Fruit fly (Drosophila melanogaster) whole organism, wandering third instar larva: ENCODE measurements around the gene CG42460.

Source experiments
- Abd-B ChIP-seq: fragments of >200 bp; optimal IDR thresholded peaks from 2 replicates; lab custom pipeline; 2017; ENCODE audit warnings: missing biosample characterization, missing genetic modification characterization
- CG32264 ChIP-seq: fragments of 200-800 bp; sonication (Bioruptor generic); optimal IDR thresholded peaks from 2 replicates; lab custom pipeline; 2016; ENCODE audit warnings: missing biosample characterization, missing genetic modification characterization
- CG9705 ChIP-seq: fragments of 200-800 bp; sonication (Bioruptor generic); optimal IDR thresholded peaks from 2 replicates; lab custom pipeline; 2018; ENCODE audit warnings: missing biosample characterization, mild to moderate bottlenecking, missing genetic modification characterization
- CrebA ChIP-seq: fragments of 200-800 bp; sonication (Bioruptor generic); optimal IDR thresholded peaks from 2 replicates; lab custom pipeline; 2016; ENCODE audit warnings: missing biosample characterization, mild to moderate bottlenecking, missing genetic modification characterization, borderline replicate concordance
- Dfd ChIP-seq: fragments of >200 bp; optimal IDR thresholded peaks from 2 replicates; lab custom pipeline; 2017; ENCODE audit warnings: missing biosample characterization, missing genetic modification characterization
- Dif ChIP-seq: fragments of 200-275, 200-300 bp; sonication (Bioruptor generic); optimal IDR thresholded peaks from 2 replicates; lab custom pipeline; 2018; ENCODE audit warnings: missing biosample characterization, missing genetic modification characterization; ENCODE audit not compliant: partially characterized antibody
- GATAd ChIP-seq: sonication (Bioruptor generic); optimal IDR thresholded peaks from 2 replicates; lab custom pipeline; 2016; ENCODE audit warnings: missing biosample characterization, missing genetic modification characterization
- HLH106 ChIP-seq: fragments of 200-800 bp; optimal IDR thresholded peaks from 3 replicates; lab custom pipeline; 2019; ENCODE audit warnings: missing biosample characterization, mild to moderate bottlenecking, missing genetic modification characterization, moderate library complexity
- Hnf4 ChIP-seq: fragments of 200-800 bp; sonication (Bioruptor generic); optimal IDR thresholded peaks from 2 replicates; lab custom pipeline; 2016; ENCODE audit warnings: missing biosample characterization, mild to moderate bottlenecking, missing genetic modification characterization
- Hr78 ChIP-seq: fragments of >200 bp; optimal IDR thresholded peaks from 2 replicates; lab custom pipeline; 2017; ENCODE audit warnings: missing biosample characterization, missing genetic modification characterization
- Hr83 ChIP-seq: fragments of 200-300 bp; sonication (Bioruptor generic); optimal IDR thresholded peaks from 2 replicates; lab custom pipeline; 2016; ENCODE audit warnings: missing biosample characterization, mild to moderate bottlenecking, missing genetic modification characterization, moderate library complexity; ENCODE audit not compliant: poor library complexity, severe bottlenecking
- Jra ChIP-seq: sonication (Bioruptor generic); optimal IDR thresholded peaks from 2 replicates; lab custom pipeline; 2016; ENCODE audit warnings: missing biosample characterization, missing genetic modification characterization
- Mio ChIP-seq: sonication (Bioruptor generic); optimal IDR thresholded peaks from 2 replicates; lab custom pipeline; 2016; ENCODE audit warnings: missing biosample characterization, missing genetic modification characterization
- Myc ChIP-seq: fragments of >200 bp; optimal IDR thresholded peaks from 2 replicates; lab custom pipeline; 2017
- N ChIP-seq: fragments of >200 bp; optimal IDR thresholded peaks from 2 replicates; lab custom pipeline; 2018; ENCODE audit warnings: missing biosample characterization, missing external identifiers, missing genetic modification characterization
- OdsH ChIP-seq: fragments of 200-800 bp; sonication (Bioruptor generic); optimal IDR thresholded peaks from 2 replicates; lab custom pipeline; 2016; ENCODE audit warnings: missing biosample characterization, mild to moderate bottlenecking, missing genetic modification characterization
- Rel ChIP-seq, 2 experiments: fragments of 200-800 bp; sonication (Bioruptor generic) in 1 of 2; optimal IDR thresholded peaks; 2 replicates in 1 of 2; 3 replicates in 1 of 2; lab custom pipeline; 2016 to 2019; ENCODE audit warnings: mild to moderate bottlenecking in 2 of 2, missing biosample characterization in 2 of 2, missing genetic modification characterization in 2 of 2, moderate library complexity in 1 of 2
- Sp1 ChIP-seq: fragments of 200-800 bp; sonication (Bioruptor generic); optimal IDR thresholded peaks from 3 replicates; lab custom pipeline; 2019; ENCODE audit warnings: missing biosample characterization, mild to moderate bottlenecking, missing genetic modification characterization, moderate library complexity
- Vsx2 ChIP-seq: fragments of 200-300, 225-300 bp; sonication (Bioruptor generic); optimal IDR thresholded peaks from 2 replicates; lab custom pipeline; 2018; ENCODE audit warnings: missing biosample characterization, missing genetic modification characterization; ENCODE audit not compliant: partially characterized antibody
- br ChIP-seq: fragments of 200-800 bp; sonication (Bioruptor generic); optimal IDR thresholded peaks from 2 replicates; lab custom pipeline; 2016; ENCODE audit warnings: missing biosample characterization, missing genetic modification characterization
- brk ChIP-seq: fragments of 200-800 bp; sonication (Bioruptor generic); optimal IDR thresholded peaks from 2 replicates; lab custom pipeline; 2016; ENCODE audit warnings: missing biosample characterization, mild to moderate bottlenecking, missing genetic modification characterization
- dl ChIP-seq, 2 experiments: fragments of 175-275, 200-275 bp in 1 of 2; fragments of 200-275 bp in 1 of 2; sonication (Bioruptor generic); optimal IDR thresholded peaks; lab custom pipeline; 2018; ENCODE audit warnings: mild to moderate bottlenecking in 2 of 2, missing biosample characterization in 2 of 2, missing genetic modification characterization in 2 of 2, moderate library complexity in 2 of 2; ENCODE audit not compliant: partially characterized antibody in 2 of 2, insufficient read depth in 1 of 2
- dmrt93B ChIP-seq: fragments of 200-800 bp; sonication (Bioruptor generic); optimal IDR thresholded peaks from 2 replicates; lab custom pipeline; 2018; ENCODE audit warnings: missing biosample characterization, mild to moderate bottlenecking, missing genetic modification characterization
- dsf ChIP-seq: sonication (Bioruptor generic); optimal IDR thresholded peaks from 2 replicates; lab custom pipeline; 2016; ENCODE audit warnings: missing biosample characterization, missing genetic modification characterization, borderline replicate concordance
- ey ChIP-seq: fragments of 200-800 bp; sonication (Bioruptor generic); optimal IDR thresholded peaks from 2 replicates; lab custom pipeline; 2016; ENCODE audit warnings: missing biosample characterization, missing genetic modification characterization
- foxo ChIP-seq, 2 experiments: fragments of 200-800 bp; sonication (Bioruptor generic); optimal IDR thresholded peaks; 2 replicates in 1 of 2; 3 replicates in 1 of 2; lab custom pipeline; 2016 to 2017; ENCODE audit warnings: missing biosample characterization in 2 of 2, missing genetic modification characterization in 2 of 2
- fru ChIP-seq: fragments of 200-800 bp; sonication (Bioruptor generic); optimal IDR thresholded peaks from 3 replicates; lab custom pipeline; 2016; ENCODE audit warnings: missing biosample characterization, mild to moderate bottlenecking, missing genetic modification characterization
- h ChIP-seq: fragments of 200-800 bp; sonication (Bioruptor generic); optimal IDR thresholded peaks from 3 replicates; lab custom pipeline; 2016; ENCODE audit warnings: missing biosample characterization, mild to moderate bottlenecking, missing genetic modification characterization
- jim ChIP-seq: fragments of 175-275, 200-325 bp; sonication (Bioruptor generic); optimal IDR thresholded peaks from 2 replicates; lab custom pipeline; 2016; ENCODE audit warnings: missing biosample characterization, mild to moderate bottlenecking, missing genetic modification characterization
- lola ChIP-seq: fragments of >200 bp; optimal IDR thresholded peaks from 2 replicates; lab custom pipeline; 2017; ENCODE audit warnings: missing biosample characterization, missing genetic modification characterization
- pan ChIP-seq: fragments of >200 bp; optimal IDR thresholded peaks from 2 replicates; lab custom pipeline; 2017
- psq ChIP-seq: fragments of 200-800 bp; sonication (Bioruptor generic); optimal IDR thresholded peaks from 3 replicates; lab custom pipeline; 2017; ENCODE audit warnings: missing biosample characterization, mild to moderate bottlenecking, missing genetic modification characterization, moderate library complexity
- rgr ChIP-seq: fragments of 200-800 bp; sonication (Bioruptor generic); optimal IDR thresholded peaks from 3 replicates; lab custom pipeline; 2016; ENCODE audit warnings: missing biosample characterization, mild to moderate bottlenecking, missing genetic modification characterization
- sage ChIP-seq: fragments of 200-800 bp; sonication (Bioruptor generic); optimal IDR thresholded peaks from 2 replicates; lab custom pipeline; 2016; ENCODE audit warnings: missing biosample characterization, mild to moderate bottlenecking, missing genetic modification characterization
- sv ChIP-seq: fragments of 200-800 bp; sonication (Bioruptor generic); optimal IDR thresholded peaks from 3 replicates; lab custom pipeline; 2016; ENCODE audit warnings: missing biosample characterization, missing genetic modification characterization
- tai ChIP-seq: sonication (Bioruptor generic); optimal IDR thresholded peaks from 2 replicates; lab custom pipeline; 2016; ENCODE audit warnings: missing biosample characterization, missing genetic modification characterization
- usp ChIP-seq: fragments of >200 bp; optimal IDR thresholded peaks from 2 replicates; lab custom pipeline; 2017; ENCODE audit warnings: missing biosample characterization, missing genetic modification characterization
- woc ChIP-seq: sonication (Bioruptor generic); optimal IDR thresholded peaks from 2 replicates; lab custom pipeline; 2016; ENCODE audit warnings: missing biosample characterization, mild to moderate bottlenecking, missing genetic modification characterization

The CG42460 gene

dm6 chr2L:3353791-3354190 lies 34.5 kb downstream of the CG42460 start:
- TF ChIP-seq Hr83 (no peak), Myc (lab: Kevin White, UChicago) (no peak), Abd-B (GFP tag; lab: Kevin White, UChicago) (no peak), br (no peak), usp (GFP tag; lab: Kevin White, UChicago) (no peak), brk (GFP tag; lab: Kevin White, UChicago) (no peak)
- TF ChIP-seq, all 38 proteins: peak for 0

dm6 chr2L:3352927-3353326 lies 35.4 kb downstream of the CG42460 start:
- TF ChIP-seq lola (GFP tag; lab: Kevin White, UChicago) (no peak), Dfd (GFP tag; lab: Kevin White, UChicago) (peak; percentile 94), Mio (GFP tag; lab: Kevin White, UChicago) (no peak), Sp1 (GFP tag; lab: Kevin White, UChicago) (no peak), brk (GFP tag; lab: Kevin White, UChicago) (no peak)

DNA sequence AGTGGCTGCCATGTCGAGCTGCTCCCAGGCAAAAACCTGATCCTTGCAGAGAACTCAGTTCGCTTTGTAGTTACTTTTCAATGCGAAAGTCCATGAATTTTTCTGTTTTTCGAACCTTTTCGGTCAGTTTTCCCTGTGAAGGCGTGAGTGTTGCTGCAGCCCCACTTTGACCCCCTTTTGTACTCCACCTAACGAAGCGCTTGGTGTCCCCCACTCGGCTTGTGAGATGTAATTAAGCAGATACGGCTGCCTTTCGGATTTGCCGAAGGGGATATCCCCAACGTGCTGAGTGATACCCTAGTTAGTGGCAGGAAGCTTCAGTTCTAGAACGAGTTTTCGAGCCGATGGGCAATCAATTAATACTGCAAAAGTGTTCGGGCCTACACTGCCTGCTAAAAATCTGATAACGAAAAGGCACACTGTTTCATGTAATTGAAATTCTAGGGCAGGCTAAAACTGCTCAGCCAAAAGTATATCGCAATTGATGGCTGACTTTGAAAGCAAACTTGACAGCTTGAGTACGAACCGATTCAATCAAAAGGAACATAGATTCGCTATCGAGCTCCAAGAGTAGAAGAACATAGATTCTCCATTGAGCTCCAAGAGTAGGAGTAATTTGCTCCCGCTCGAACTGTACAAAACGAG lies 36.6 kb downstream of the CG42460 start:
- TF ChIP-seq OdsH (GFP tag; lab: Kevin White, UChicago) (peak; percentile 21), woc (GFP tag; lab: Kevin White, UChicago) (peak; percentile 38), Vsx2 (GFP tag; lab: Kevin White, UChicago) (no peak), Hnf4 (no peak), fru (GFP tag; lab: Kevin White, UChicago) (peak; percentile 21), br (peak; percentile 27)

DNA sequence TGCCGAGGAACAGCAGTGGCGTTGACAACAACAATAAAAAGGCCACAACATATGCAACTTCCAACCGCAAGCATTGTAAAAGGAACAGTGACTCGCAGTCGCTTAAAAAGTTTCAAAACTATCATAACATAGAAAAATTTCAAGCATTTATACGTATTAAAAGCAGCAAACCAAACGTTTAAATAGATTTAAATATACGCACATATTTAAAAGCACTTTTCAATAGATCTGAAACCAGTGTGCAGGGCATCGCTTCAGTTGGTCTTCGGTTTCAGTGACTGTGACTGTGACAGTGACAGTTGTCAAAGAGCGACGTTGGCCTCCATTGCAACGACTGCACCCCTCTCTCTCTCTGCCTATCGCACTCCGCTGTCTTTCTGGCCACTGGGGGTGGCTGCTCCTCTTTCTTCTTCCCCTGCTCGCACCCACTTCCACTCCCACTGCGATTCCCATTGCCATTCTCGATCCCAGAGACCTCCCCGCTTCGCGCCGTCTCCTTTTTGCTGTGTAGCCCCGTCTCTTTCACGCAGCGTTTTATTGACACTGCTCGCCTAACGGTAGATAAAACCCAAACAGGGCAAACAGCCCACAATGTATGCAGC lies 40.0 kb downstream of the CG42460 start:
- TF ChIP-seq CG9705 (GFP tag; lab: Kevin White, UChicago) = peak; percentile 6
- no peak for TF ChIP-seq jim
- TF ChIP-seq GATAd (GFP tag; lab: Kevin White, UChicago) = peak; percentile 63
- TF ChIP-seq Dfd (GFP tag; lab: Kevin White, UChicago) = no peak
- TF ChIP-seq ey (GFP tag; lab: Kevin White, UChicago) = peak; percentile 78
- TF ChIP-seq HLH106 (tag; lab: Kevin White, UChicago) = peak; percentile 82
- peak; percentile 77 for TF ChIP-seq Jra
- TF ChIP-seq rgr (GFP tag; lab: Kevin White, UChicago) = peak; percentile 85
- peak; percentile 66 for TF ChIP-seq Mio (GFP tag; lab: Kevin White, UChicago)
- TF ChIP-seq h (GFP tag; lab: Kevin White, UChicago) = peak; percentile 87
- TF ChIP-seq Abd-B (GFP tag; lab: Kevin White, UChicago) = no peak
- peak; percentile 7 for TF ChIP-seq sv (GFP tag; lab: Kevin White, UChicago)
- peak; percentile 85 for TF ChIP-seq psq (GFP tag; lab: Kevin White, UChicago)
- TF ChIP-seq woc (GFP tag; lab: Kevin White, UChicago) = peak; percentile 70
- peak; percentile 52 to 81 for TF ChIP-seq foxo (GFP tag; optimal IDR thresholded peaks at IDR 0.05; lab: Kevin White, UChicago)
- TF ChIP-seq CrebA (GFP tag; lab: Kevin White, UChicago) = no peak
- TF ChIP-seq dl (GFP tag; optimal IDR thresholded peaks at IDR 0.05; lab: Kevin White, UChicago; ENCODE audit: insufficient read depth in 1 of 2, partially characterized antibody in 2 of 2) = no peak
- peak; percentile 88 for TF ChIP-seq br
- no peak for TF ChIP-seq Hr83
- TF ChIP-seq tai (GFP tag; lab: Kevin White, UChicago) = peak; percentile 89
- peak; percentile 74 for TF ChIP-seq CG32264 (GFP tag; lab: Kevin White, UChicago)
- no peak for TF ChIP-seq Rel (GFP tag; optimal IDR thresholded peaks at IDR 0.05; lab: Kevin White, UChicago)
- TF ChIP-seq Rel (tag; optimal IDR thresholded peaks at IDR 0.05; lab: Kevin White, UChicago) = peak; percentile 23
- TF ChIP-seq usp (GFP tag; lab: Kevin White, UChicago) = no peak
- peak; percentile 91 for TF ChIP-seq Hnf4
- TF ChIP-seq sage = peak; percentile 75
- no peak for TF ChIP-seq lola (GFP tag; lab: Kevin White, UChicago)
- TF ChIP-seq brk (GFP tag; lab: Kevin White, UChicago) = peak; percentile 76
- no peak for TF ChIP-seq Dif
- no peak for TF ChIP-seq Vsx2 (GFP tag; lab: Kevin White, UChicago)
- no peak for TF ChIP-seq dsf (GFP tag; lab: Kevin White, UChicago)
- TF ChIP-seq fru (GFP tag; lab: Kevin White, UChicago) = peak; percentile 79
- TF ChIP-seq Sp1 (GFP tag; lab: Kevin White, UChicago) = peak; percentile 84
- no peak for TF ChIP-seq pan (lab: Kevin White, UChicago)
- peak; percentile 67 for TF ChIP-seq dmrt93B (GFP tag; lab: Kevin White, UChicago)
- no peak for TF ChIP-seq Myc (lab: Kevin White, UChicago)
- TF ChIP-seq OdsH (GFP tag; lab: Kevin White, UChicago) = peak; percentile 91
- TF ChIP-seq N (GFP tag; lab: Kevin White, UChicago) = no peak
- no peak for TF ChIP-seq Hr78 (GFP tag; lab: Kevin White, UChicago)
